Fruit fly (Drosophila melanogaster): ENCODE data around the gene CG13856.

Gene CG13856

DNA sequence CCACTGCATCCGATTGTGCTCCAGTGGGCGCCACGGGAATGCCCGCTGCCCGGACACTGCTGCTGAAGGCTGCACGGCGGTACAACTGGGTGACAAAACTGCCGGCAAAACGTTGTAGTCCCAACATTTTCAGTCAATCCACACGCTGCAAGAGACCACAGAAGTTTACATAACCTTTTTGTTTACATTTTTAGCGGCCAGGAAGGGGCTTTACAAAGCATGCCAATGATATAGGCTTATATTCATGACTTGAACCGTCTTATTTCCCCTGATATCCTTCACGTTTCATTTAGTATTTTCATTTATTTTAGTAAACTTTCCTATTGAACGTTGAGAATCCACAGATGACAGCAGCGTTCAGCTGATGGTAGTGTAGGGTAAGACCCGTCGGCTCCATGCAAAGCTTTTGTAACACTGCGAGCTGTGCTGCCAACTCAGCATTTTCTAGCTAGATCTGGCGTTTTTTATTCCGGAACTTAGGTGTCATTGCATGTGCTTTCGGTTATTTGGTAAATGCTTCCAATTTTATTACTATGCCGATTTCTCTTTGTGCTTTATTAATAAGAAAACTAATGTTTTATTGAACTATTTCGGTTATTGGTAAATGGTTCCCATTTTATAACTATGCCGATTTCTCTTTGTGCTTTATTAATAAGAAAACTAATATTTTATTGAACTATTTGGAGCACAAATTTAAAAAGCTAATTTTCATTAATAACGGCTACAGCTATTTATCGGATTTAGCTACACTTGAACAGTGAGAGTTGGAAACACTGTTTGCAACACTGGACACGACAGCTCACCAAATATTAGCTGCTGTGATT lies 8.3 kb downstream of the CG13856 start, which contains the start of the genes CG13850 and lqfR (continued):
- peak; percentile 53 for TF ChIP-seq Hmx (GFP tag; optimal IDR thresholded peaks at IDR 0.05)
- TF ChIP-seq E2f1 (GFP tag; IDR thresholded peaks at IDR 0.05) = 0 out of 2 replicates have a peak, but pooled peaks have one; percentile 17
- TF ChIP-seq Bteb2 (GFP tag; optimal IDR thresholded peaks at IDR 0.05) = peak; percentile 84
- peak; percentile 53; the same call in 1 of the 2 replicates for TF ChIP-seq esg (GFP tag; conservative IDR thresholded peaks at IDR 0.05)
- peak; percentile 92 for TF ChIP-seq CG2120 (GFP tag; optimal IDR thresholded peaks at IDR 0.05)
- TF ChIP-seq fd96Cb (tag; optimal IDR thresholded peaks at IDR 0.05) = peak; percentile 58
- TF ChIP-seq ap (GFP tag; IDR thresholded peaks at IDR 0.05) = no peak
- TF ChIP-seq HLHmδ (GFP tag; optimal IDR thresholded peaks at IDR 0.05) = no peak
- TF ChIP-seq gcm2 (GFP tag; optimal IDR thresholded peaks at IDR 0.05) = peak; percentile 60
- peak; percentile 65 for TF ChIP-seq CG11456 (GFP tag; IDR thresholded peaks at IDR 0.05)
- no peak for TF ChIP-seq cas (GFP tag; IDR thresholded peaks at IDR 0.05)
- peak; percentile 77 for TF ChIP-seq CG12942 (GFP tag; optimal IDR thresholded peaks at IDR 0.05)
- peak; percentile 60; the same call in 1 of the 2 replicates for TF ChIP-seq al (GFP tag; IDR thresholded peaks at IDR 0.05)
- peak; percentile 82 for TF ChIP-seq Sox100B (GFP tag; optimal IDR thresholded peaks at IDR 0.05)
- peak; percentile 60 for TF ChIP-seq Ssrp (tag; optimal IDR thresholded peaks at IDR 0.05)
- TF ChIP-seq tap (tag; optimal IDR thresholded peaks at IDR 0.05) = no peak
- TF ChIP-seq CG13894 (tag; optimal IDR thresholded peaks at IDR 0.05) = no peak
- 0 out of 2 replicates have a peak, but pooled peaks have one; percentile 18 for TF ChIP-seq Oaz (GFP tag; IDR thresholded peaks at IDR 0.05)
- TF ChIP-seq Hmr (GFP tag; optimal IDR thresholded peaks at IDR 0.05) = peak; percentile 80
- TF ChIP-seq CG3407 (GFP tag; optimal IDR thresholded peaks at IDR 0.05) = peak; percentile 38
- TF ChIP-seq CG10366 (GFP tag; IDR thresholded peaks at IDR 0.05) = peak; percentile 33; the same call in 1 of the 2 replicates
- TF ChIP-seq CG11504 (tag; optimal IDR thresholded peaks at IDR 0.05) = no peak
- peak; percentile 68 for TF ChIP-seq dmrt11E (tag; optimal IDR thresholded peaks at IDR 0.05)
- peak; percentile 3 for TF ChIP-seq CG1603 (tag; optimal IDR thresholded peaks at IDR 0.05)
- TF ChIP-seq knrl (GFP tag; IDR thresholded peaks at IDR 0.05; ENCODE audit: partially characterized antibody) = no peak
- peak; percentile 40 for TF ChIP-seq CG6654 (GFP tag; optimal IDR thresholded peaks at IDR 0.05)
- no peak for TF ChIP-seq Jarid2 (GFP tag; optimal IDR thresholded peaks at IDR 0.05)
- TF ChIP-seq Aef1 (GFP tag; IDR thresholded peaks at IDR 0.05) = no peak; the same call in 1 of the 3 replicates
- no peak for TF ChIP-seq oc (tag; optimal IDR thresholded peaks at IDR 0.05)
- peak; percentile 61 for TF ChIP-seq pnt (GFP tag; optimal IDR thresholded peaks at IDR 0.05)
- TF ChIP-seq shn (GFP tag; optimal IDR thresholded peaks at IDR 0.05) = peak; percentile 83
- TF ChIP-seq CG16779 (GFP tag; IDR thresholded peaks at IDR 0.05) = no peak
- peak; percentile 76 for TF ChIP-seq CG18262 (tag; optimal IDR thresholded peaks at IDR 0.05)
- no peak for TF ChIP-seq sna (GFP tag; IDR thresholded peaks at IDR 0.05; ENCODE audit: partially characterized antibody)
- TF ChIP-seq CG4404 (GFP tag; IDR thresholded peaks at IDR 0.05) = peak; percentile 66; the same call in 1 of the 2 replicates
- no peak for TF ChIP-seq lov (optimal IDR thresholded peaks at IDR 0.05)
- TF ChIP-seq lov (GFP tag; IDR thresholded peaks at IDR 0.05) = no peak
- peak; percentile 69 for TF ChIP-seq NFAT (GFP tag; IDR thresholded peaks at IDR 0.05)
- TF ChIP-seq CG13287 (GFP tag; IDR thresholded peaks at IDR 0.05; ENCODE audit: partially characterized antibody) = no peak
- no peak for TF ChIP-seq Lpt (GFP tag; optimal IDR thresholded peaks at IDR 0.05)
- peak; percentile 78 for TF ChIP-seq ind (GFP tag; optimal IDR thresholded peaks at IDR 0.05)
- TF ChIP-seq CG17912 (GFP tag; optimal IDR thresholded peaks at IDR 0.05) = peak; percentile 19
- TF ChIP-seq MBD-R2 (GFP tag; IDR thresholded peaks at IDR 0.05) = peak; percentile 76
- TF ChIP-seq sima (GFP tag; optimal IDR thresholded peaks at IDR 0.05) = no peak
- peak; percentile 80 for TF ChIP-seq caup (GFP tag; optimal IDR thresholded peaks at IDR 0.05; ENCODE audit: severe bottlenecking)
- TF ChIP-seq CG30431 (GFP tag; optimal IDR thresholded peaks at IDR 0.05) = peak; percentile 60
- TF ChIP-seq bigmax (GFP tag; optimal IDR thresholded peaks at IDR 0.05) = peak; percentile 73
- TF ChIP-seq CG11696 (GFP tag; IDR thresholded peaks at IDR 0.05) = no peak
- peak; percentile 33; the same call in 1 of the 2 replicates for TF ChIP-seq ssp (GFP tag; IDR thresholded peaks at IDR 0.05)
